Fruit fly (Drosophila melanogaster): ENCODE data around the gene CG17776.

Gene CG17776

dm6 chrX:2186555-2186954 lies 2.0 kb downstream of the CG17776 start, which contains the start of gene CG17777:
Gene CG17777, plus strand, starts transcription at chrX:2186855.
- no peak for TF ChIP-seq CG8159 (tag; optimal IDR thresholded peaks at IDR 0.05)
- no peak for TF ChIP-seq rn (GFP tag; IDR thresholded peaks at IDR 0.05)
- no peak for TF ChIP-seq Pif1A (GFP tag; optimal IDR thresholded peaks at IDR 0.05)
- TF ChIP-seq EcR (GFP tag; optimal IDR thresholded peaks at IDR 0.05): no peak
- TF ChIP-seq CG14655 (GFP tag; optimal IDR thresholded peaks at IDR 0.05): no peak
- no peak for TF ChIP-seq Ets98B (GFP tag; IDR thresholded peaks at IDR 0.05)
- no peak for TF ChIP-seq CG9948 (tag; optimal IDR thresholded peaks at IDR 0.05)
- no peak for TF ChIP-seq CG10348 (GFP tag; IDR thresholded peaks at IDR 0.05)
- no peak for TF ChIP-seq fd96Ca (GFP tag; IDR thresholded peaks at IDR 0.05)
- no peak for TF ChIP-seq CG17806 (tag; optimal IDR thresholded peaks at IDR 0.05)
- no peak for TF ChIP-seq CG32121 (GFP tag; IDR thresholded peaks at IDR 0.05)
- no peak for TF ChIP-seq CG13204 (GFP tag; optimal IDR thresholded peaks at IDR 0.05)

dm6 chrX:2187520-2187919 lies 3.0 kb downstream of the CG17776 start, which contains the start of gene CG3457:
Gene CG3457, plus strand, starts transcription at chrX:2187820.
- TF ChIP-seq gl (tag; optimal IDR thresholded peaks at IDR 0.05) (no peak), CG17806 (tag; optimal IDR thresholded peaks at IDR 0.05) (no peak), Pif1B (GFP tag; optimal IDR thresholded peaks at IDR 0.05) (no peak), EcR (GFP tag; optimal IDR thresholded peaks at IDR 0.05) (no peak), CG15710 (tag; optimal IDR thresholded peaks at IDR 0.05) (no peak), Snoo (tag; optimal IDR thresholded peaks at IDR 0.05) (no peak)

- TF ChIP-seq CG17806 (tag; optimal IDR thresholded peaks at IDR 0.05): no peak
- no peak for TF ChIP-seq CG14655 (GFP tag; optimal IDR thresholded peaks at IDR 0.05)
- TF ChIP-seq fd96Ca (GFP tag; IDR thresholded peaks at IDR 0.05): no peak
- no peak for TF ChIP-seq CG8159 (tag; optimal IDR thresholded peaks at IDR 0.05)
- no peak for TF ChIP-seq Ets98B (GFP tag; IDR thresholded peaks at IDR 0.05)
- TF ChIP-seq Pif1B (GFP tag; optimal IDR thresholded peaks at IDR 0.05): no peak
- TF ChIP-seq CG9948 (tag; optimal IDR thresholded peaks at IDR 0.05): no peak
- TF ChIP-seq EcR (GFP tag; optimal IDR thresholded peaks at IDR 0.05): no peak
- no peak for TF ChIP-seq CG32121 (GFP tag; IDR thresholded peaks at IDR 0.05)
- no peak for TF ChIP-seq Snoo (tag; optimal IDR thresholded peaks at IDR 0.05)
- TF ChIP-seq CG13204 (GFP tag; optimal IDR thresholded peaks at IDR 0.05): no peak
- no peak for TF ChIP-seq CG12605 (GFP tag; IDR thresholded peaks at IDR 0.05)
- no peak for TF ChIP-seq gl (tag; optimal IDR thresholded peaks at IDR 0.05)
- TF ChIP-seq CG34367 (tag; optimal IDR thresholded peaks at IDR 0.05): no peak
- no peak for TF ChIP-seq CG10348 (GFP tag; IDR thresholded peaks at IDR 0.05)
- TF ChIP-seq D1 (tag; optimal IDR thresholded peaks at IDR 0.05): no peak
- no peak for TF ChIP-seq CG15710 (tag; optimal IDR thresholded peaks at IDR 0.05)
- no peak for TF ChIP-seq rn (GFP tag; IDR thresholded peaks at IDR 0.05)
Measured at dm6 chrX:2188888-2189287, 4.4 kb downstream of the CG17776 start, which contains the start of gene Mct1. Gene Mct1, plus strand, starts transcription at chrX:2189188.

dm6 chrX:2191896-2192295 lies 7.4 kb downstream of the CG17776 start:
- TF ChIP-seq CG15710 (tag; optimal IDR thresholded peaks at IDR 0.05): no peak
- TF ChIP-seq CG12605 (GFP tag; IDR thresholded peaks at IDR 0.05): no peak
- no peak for TF ChIP-seq CG17806 (tag; optimal IDR thresholded peaks at IDR 0.05)
- TF ChIP-seq Snoo (tag; optimal IDR thresholded peaks at IDR 0.05): no peak
- TF ChIP-seq CG4496 (GFP tag; IDR thresholded peaks at IDR 0.05): no peak
- TF ChIP-seq Pif1B (GFP tag; optimal IDR thresholded peaks at IDR 0.05): no peak
- no peak for TF ChIP-seq CG8159 (tag; optimal IDR thresholded peaks at IDR 0.05)
- TF ChIP-seq fd96Ca (GFP tag; IDR thresholded peaks at IDR 0.05): no peak
- TF ChIP-seq CG13204 (GFP tag; optimal IDR thresholded peaks at IDR 0.05): no peak
- no peak for TF ChIP-seq rn (GFP tag; IDR thresholded peaks at IDR 0.05)
- no peak for TF ChIP-seq EcR (GFP tag; optimal IDR thresholded peaks at IDR 0.05)
- no peak for TF ChIP-seq CG14655 (GFP tag; optimal IDR thresholded peaks at IDR 0.05)
- TF ChIP-seq CG8301 (tag; optimal IDR thresholded peaks at IDR 0.05): no peak
- TF ChIP-seq gl (tag; optimal IDR thresholded peaks at IDR 0.05): no peak
- no peak for TF ChIP-seq CG9948 (tag; optimal IDR thresholded peaks at IDR 0.05)
- TF ChIP-seq CG34367 (tag; optimal IDR thresholded peaks at IDR 0.05): no peak
- no peak for TF ChIP-seq Ets98B (GFP tag; IDR thresholded peaks at IDR 0.05)
- TF ChIP-seq CG10348 (GFP tag; IDR thresholded peaks at IDR 0.05): no peak

dm6 chrX:2193158-2193557 lies 8.6 kb downstream of the CG17776 start:
- TF ChIP-seq gl (tag; optimal IDR thresholded peaks at IDR 0.05): no peak
- no peak for TF ChIP-seq CG32121 (GFP tag; IDR thresholded peaks at IDR 0.05)
- no peak for TF ChIP-seq Pif1A (GFP tag; optimal IDR thresholded peaks at IDR 0.05)
- no peak for TF ChIP-seq Pif1B (GFP tag; optimal IDR thresholded peaks at IDR 0.05)
- no peak for TF ChIP-seq CG10348 (GFP tag; IDR thresholded peaks at IDR 0.05)
- TF ChIP-seq CG8159 (tag; optimal IDR thresholded peaks at IDR 0.05): no peak
- TF ChIP-seq CG15710 (tag; optimal IDR thresholded peaks at IDR 0.05): no peak
- TF ChIP-seq CG4496 (GFP tag; IDR thresholded peaks at IDR 0.05): no peak
- TF ChIP-seq rn (GFP tag; IDR thresholded peaks at IDR 0.05): no peak
- no peak for TF ChIP-seq CG12605 (GFP tag; IDR thresholded peaks at IDR 0.05)
- TF ChIP-seq CG14655 (GFP tag; optimal IDR thresholded peaks at IDR 0.05): no peak
- TF ChIP-seq CG8301 (tag; optimal IDR thresholded peaks at IDR 0.05): no peak
- TF ChIP-seq fd96Ca (GFP tag; IDR thresholded peaks at IDR 0.05): no peak
- no peak for TF ChIP-seq CG9948 (tag; optimal IDR thresholded peaks at IDR 0.05)
- no peak for TF ChIP-seq Snoo (tag; optimal IDR thresholded peaks at IDR 0.05)
- TF ChIP-seq CG13204 (GFP tag; optimal IDR thresholded peaks at IDR 0.05): no peak
- TF ChIP-seq CG17806 (tag; optimal IDR thresholded peaks at IDR 0.05): no peak
- TF ChIP-seq D1 (tag; optimal IDR thresholded peaks at IDR 0.05): no peak

dm6 chrX:2193809-2194207 lies 9.3 kb downstream of the CG17776 start, which contains the start of gene CG14053:
Gene CG14053, minus strand, starts transcription at chrX:2193909.
- no peak for TF ChIP-seq CG12605 (GFP tag; IDR thresholded peaks at IDR 0.05)
- no peak for TF ChIP-seq gl (tag; optimal IDR thresholded peaks at IDR 0.05)
- TF ChIP-seq CG32121 (GFP tag; IDR thresholded peaks at IDR 0.05): no peak
- TF ChIP-seq CG34367 (tag; optimal IDR thresholded peaks at IDR 0.05): no peak
- TF ChIP-seq D1 (tag; optimal IDR thresholded peaks at IDR 0.05): no peak
- no peak for TF ChIP-seq CG8159 (tag; optimal IDR thresholded peaks at IDR 0.05)
- no peak for TF ChIP-seq rn (GFP tag; IDR thresholded peaks at IDR 0.05)
- no peak for TF ChIP-seq CG17806 (tag; optimal IDR thresholded peaks at IDR 0.05)
- no peak for TF ChIP-seq CG15710 (tag; optimal IDR thresholded peaks at IDR 0.05)
- TF ChIP-seq CG10348 (GFP tag; IDR thresholded peaks at IDR 0.05): no peak
- no peak for TF ChIP-seq CG4496 (GFP tag; IDR thresholded peaks at IDR 0.05)
- no peak for TF ChIP-seq Snoo (tag; optimal IDR thresholded peaks at IDR 0.05)
- no peak for TF ChIP-seq fd96Ca (GFP tag; IDR thresholded peaks at IDR 0.05)
- no peak for TF ChIP-seq CG9948 (tag; optimal IDR thresholded peaks at IDR 0.05)
- TF ChIP-seq Pif1B (GFP tag; optimal IDR thresholded peaks at IDR 0.05): no peak

Measured in whole organism, pupa.